Worm (Caenorhabditis elegans) whole organism, late embryonic: ENCODE results near the gene srxa-14.

Experiments
- elt-4 ChIP-seq: sonication (generic microtip); optimal IDR thresholded peaks from 2 replicates; lab custom pipeline; 2016; ENCODE audit warnings: missing genetic modification characterization, missing compliant biosample characterization
- tbx-2 ChIP-seq: sonication (generic microtip); optimal IDR thresholded peaks from 2 replicates; lab custom pipeline; 2016; ENCODE audit warnings: missing genetic modification characterization, missing compliant biosample characterization

DNA sequence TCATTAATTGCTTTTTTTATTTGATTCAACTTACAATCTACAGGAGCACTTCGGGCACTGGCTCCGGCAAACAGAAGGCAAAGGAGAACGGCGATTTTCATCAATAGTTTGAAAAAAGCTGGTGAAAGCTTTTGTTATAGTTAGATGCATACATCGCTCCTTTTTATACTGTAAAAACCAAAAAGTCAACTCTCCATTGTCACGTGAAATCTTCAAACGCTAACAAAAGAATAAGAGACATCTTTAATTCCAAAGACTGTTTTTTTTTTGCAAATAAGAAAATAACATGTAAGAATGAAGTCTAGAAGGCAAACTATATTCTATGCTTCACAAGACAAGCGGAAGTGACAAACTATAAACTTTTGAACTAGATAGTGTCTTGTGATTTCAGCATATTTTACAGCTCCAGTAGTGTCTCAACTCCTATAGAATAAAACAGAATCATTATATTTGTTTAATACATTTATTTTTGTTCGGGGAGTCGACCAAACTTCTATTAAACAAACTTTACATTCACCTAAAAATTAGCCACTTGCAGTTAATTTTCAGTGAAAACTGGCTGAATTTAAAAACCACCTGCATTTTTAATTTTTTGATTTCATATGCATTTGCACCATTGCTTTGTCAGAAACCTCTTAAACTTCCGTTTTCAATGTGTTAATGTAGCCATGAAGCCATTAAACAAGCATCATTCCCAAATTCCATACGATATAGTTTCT is 13.2 kb upstream of the srxa-14 start, which contains the start of the genes F46B3.9 and srz-18:
- TF ChIP-seq elt-4 (no peak), tbx-2 (no peak)
